Worm (Caenorhabditis elegans) whole organism, L3 larva: ENCODE data around the gene F11A5.5.

Experiments used
- ama-1 ChIP-seq: fragments of 150-350 bp; optimal IDR thresholded peaks from 2 replicates; lab custom pipeline; 2018
- ceh-28 ChIP-seq: fragments of 150-350 bp; optimal IDR thresholded peaks from 2 replicates; lab custom pipeline; 2014; ENCODE audit warnings: missing biosample characterization, missing genetic modification reagents, missing genetic modification characterization
- ceh-9 ChIP-seq: sonication (generic microtip); optimal IDR thresholded peaks from 2 replicates; lab custom pipeline; 2018; ENCODE audit warnings: missing biosample characterization, missing genetic modification characterization
- egl-5 ChIP-seq: fragments of 150-350 bp; optimal IDR thresholded peaks from 2 replicates; lab custom pipeline; 2017; ENCODE audit warnings: missing biosample characterization, missing genetic modification reagents, missing genetic modification characterization, inconsistent platforms
- fos-1 ChIP-seq: fragments of 150-350 bp; optimal IDR thresholded peaks from 2 replicates; lab custom pipeline; 2014; ENCODE audit warnings: missing biosample characterization, missing genetic modification characterization
- lin-15B ChIP-seq: fragments of 150-350 bp; optimal IDR thresholded peaks from 2 replicates; lab custom pipeline; 2014; ENCODE audit warnings: missing biosample characterization, missing genetic modification characterization
- lin-39 ChIP-seq: fragments of 150-350 bp; optimal IDR thresholded peaks from 2 replicates; lab custom pipeline; 2018; ENCODE audit warnings: missing biosample characterization, missing genetic modification reagents, missing genetic modification characterization
- mdl-1 ChIP-seq: fragments of 150-350 bp; optimal IDR thresholded peaks from 2 replicates; lab custom pipeline; 2014; ENCODE audit warnings: missing biosample characterization, missing genetic modification characterization
- nfya-1 ChIP-seq: sonication (generic microtip); optimal IDR thresholded peaks from 2 replicates; lab custom pipeline; 2017; ENCODE audit warnings: missing genetic modification characterization, mild to moderate bottlenecking, missing compliant biosample characterization, antibody characterized with exemption, moderate library complexity; ENCODE audit not compliant: insufficient read depth
- nhr-28 ChIP-seq: fragments of 150-350 bp; optimal IDR thresholded peaks from 2 replicates; lab custom pipeline; 2014; ENCODE audit warnings: missing biosample characterization, missing genetic modification characterization
- pqm-1 ChIP-seq: fragments of 150-350 bp; optimal IDR thresholded peaks from 2 replicates; lab custom pipeline; 2017; ENCODE audit warnings: missing biosample characterization, missing genetic modification characterization, inconsistent platforms
- sea-2 ChIP-seq: fragments of 150-350 bp; sonication (generic microtip); optimal IDR thresholded peaks from 4 replicates; lab custom pipeline; 2014; ENCODE audit warnings: missing biosample characterization, missing genetic modification reagents, missing genetic modification characterization
- unc-39 ChIP-seq: sonication (generic microtip); optimal IDR thresholded peaks from 4 replicates; lab custom pipeline; 2017; ENCODE audit warnings: missing biosample characterization, missing genetic modification characterization
- unc-62 ChIP-seq: fragments of 150-350 bp; sonication (generic microtip); optimal IDR thresholded peaks from 4 replicates; lab custom pipeline; 2014; ENCODE audit warnings: missing biosample characterization, missing genetic modification reagents, missing genetic modification characterization

DNA sequence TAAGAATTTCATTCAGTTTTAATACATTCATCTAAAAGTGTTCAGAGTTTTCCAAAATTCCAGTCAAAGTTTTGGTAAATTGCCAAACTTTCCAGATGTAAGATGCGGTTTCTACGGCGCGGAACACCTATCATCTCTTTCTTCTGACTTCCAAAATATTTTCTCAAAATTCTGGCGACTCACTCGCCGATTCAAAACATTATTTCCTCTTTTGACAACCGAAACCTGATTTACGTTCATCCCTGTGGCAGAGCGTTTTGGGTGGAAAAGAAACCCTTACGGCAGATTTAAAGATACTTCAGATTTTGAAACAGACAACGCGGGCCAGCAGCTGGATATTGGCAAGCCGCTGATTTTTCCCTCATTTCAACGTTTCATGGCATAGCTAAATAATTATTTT, at the start of gene F11A5.5:
- TF ChIP-seq mdl-1 (tag; lab: Kevin White, UChicago) (no peak), ama-1 (lab: Kevin White, UChicago) (no peak), egl-5 (tag; lab: Kevin White, UChicago) (no peak), pqm-1 (no peak), unc-62 (GFP tag; lab: Kevin White, UChicago) (no peak), lin-39 (tag; lab: Kevin White, UChicago) (no peak), ceh-9 (tag; lab: Kevin White, UChicago) (no peak), unc-39 (tag; lab: Kevin White, UChicago) (no peak), sea-2 (GFP tag; lab: Kevin White, UChicago) (no peak), lin-15B (no peak), fos-1 (tag; lab: Kevin White, UChicago) (no peak), nhr-28 (no peak), nfya-1 (tag; lab: Kevin White, UChicago) (no peak), ceh-28 (tag; lab: Kevin White, UChicago) (no peak)
